Worm (Caenorhabditis elegans): ENCODE measurements around the gene gon-1.

gon-1 gene

ce11 chrIV:9977602-9978172, 24.5 kb upstream of the gon-1 start, which contains the start of gene dhp-2:
TSS of gene dhp-2 (plus strand) at chrIV:9978122.
- no peak for TF ChIP-seq F33H1.4 (GFP tag; IDR thresholded peaks at IDR 0.05)
- no peak for TF ChIP-seq nfya-1 (tag; optimal IDR thresholded peaks at IDR 0.05; ENCODE audit: borderline replicate concordance, insufficient read depth)

DNA sequence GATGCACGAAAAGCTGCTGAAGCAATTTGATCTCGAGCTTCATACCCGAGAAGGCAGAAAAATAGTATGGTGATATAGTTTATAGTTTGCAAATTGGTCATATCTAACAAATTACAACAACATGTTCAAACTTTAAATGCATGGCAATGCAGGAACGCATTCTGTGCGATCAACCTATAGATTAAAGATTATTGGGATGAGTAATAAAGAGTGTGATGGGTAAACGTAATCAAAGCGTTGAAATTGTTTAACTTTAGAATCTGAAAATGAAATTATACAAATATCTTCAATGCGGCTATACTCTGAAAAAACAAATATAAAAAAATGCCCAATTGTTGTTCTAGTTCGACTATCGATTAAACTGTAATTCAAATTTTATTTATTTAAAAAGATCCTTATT, 23.1 kb upstream of the gon-1 start, which contains the start of gene C47E12.14:
C47E12.14 (minus strand) TSS at position 101 of the 400 bp plus-strand sequence.
- no peak for TF ChIP-seq cebp-1 (GFP tag; IDR thresholded peaks at IDR 0.05)
- no peak for TF ChIP-seq cebp-1 (tag; optimal IDR thresholded peaks at IDR 0.05)
- TF ChIP-seq snpc-1.3 (tag; optimal IDR thresholded peaks at IDR 0.05; ENCODE audit: insufficient read depth), result no peak
- TF ChIP-seq F49E8.2 (tag; optimal IDR thresholded peaks at IDR 0.05; ENCODE audit: insufficient read depth), result no peak
- TF ChIP-seq zfh-2 (GFP tag; conservative IDR thresholded peaks at IDR 0.05), result no peak
- no peak for TF ChIP-seq mel-28 (tag; optimal IDR thresholded peaks at IDR 0.05; ENCODE audit: borderline replicate concordance)
- no peak for TF ChIP-seq Y56A3A.18 (GFP tag; IDR thresholded peaks at IDR 0.05)
- no peak for TF ChIP-seq cebp-2 (GFP tag; IDR thresholded peaks at IDR 0.05)
- TF ChIP-seq mcd-1 (GFP tag; IDR thresholded peaks at IDR 0.05), result no peak
- no peak for TF ChIP-seq snpc-4 (GFP tag; optimal IDR thresholded peaks at IDR 0.05)
- TF ChIP-seq snpc-4 (tag; optimal IDR thresholded peaks at IDR 0.05), result no peak
- TF ChIP-seq sptf-2 (GFP tag; optimal IDR thresholded peaks at IDR 0.05), result no peak
- TF ChIP-seq unc-62 (GFP tag; optimal IDR thresholded peaks at IDR 0.05), result no peak
- no peak for TF ChIP-seq B0019.2 (GFP tag; conservative IDR thresholded peaks at IDR 0.05)

- TF ChIP-seq ceh-91 (GFP tag; IDR thresholded peaks at IDR 0.05) (no peak), ceh-79 (tag; optimal IDR thresholded peaks at IDR 0.05) (no peak), ama-1 (optimal IDR thresholded peaks at IDR 0.05) (no peak), ama-1 (GFP tag; optimal IDR thresholded peaks at IDR 0.05) (no peak), snpc-1.3 (tag; optimal IDR thresholded peaks at IDR 0.05; ENCODE audit: insufficient read depth) (no peak), Y53G8AR.9 (GFP tag; conservative IDR thresholded peaks at IDR 0.05) (no peak), madf-3 (GFP tag; IDR thresholded peaks at IDR 0.05) (no peak), F52B5.7 (tag; optimal IDR thresholded peaks at IDR 0.05) (no peak), lin-54 (GFP tag; optimal IDR thresholded peaks at IDR 0.05) (no peak), tbp1 (GFP tag; optimal IDR thresholded peaks at IDR 0.05) (no peak), hmg-20 (GFP tag; IDR thresholded peaks at IDR 0.05) (no peak), hsf-1 (GFP tag; IDR thresholded peaks at IDR 0.05) (no peak), nhr-179 (tag; optimal IDR thresholded peaks at IDR 0.05) (no peak)
Measured at ce11 chrIV:9974392-9974791, 21.2 kb upstream of the gon-1 start, which contains the start of gene C47E12.9. TSS of gene C47E12.9 (plus strand) at chrIV:9974692.

DNA sequence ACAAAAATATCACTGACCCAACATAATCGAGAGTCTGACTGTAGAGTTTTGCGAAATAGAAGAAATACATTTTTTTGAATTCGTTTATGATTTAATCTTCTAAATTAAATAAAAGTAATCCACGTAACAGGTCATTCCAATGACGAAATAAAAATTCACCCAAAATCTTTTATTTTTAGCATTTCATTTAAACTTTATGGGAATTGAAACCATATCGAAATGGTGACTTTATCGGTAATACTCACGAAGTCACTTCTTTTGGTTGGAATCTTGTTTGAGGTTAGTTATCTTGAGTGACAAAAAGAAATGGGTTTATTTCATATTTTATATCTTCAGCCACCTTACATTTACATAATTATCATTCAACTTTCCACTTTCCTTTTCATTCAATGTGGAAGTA, 19.4 kb upstream of the gon-1 start, which contains the start of the genes C47E12.12 and C47E12.10:
C47E12.12 (minus strand) TSS at position 101 of the 400 bp plus-strand sequence.
C47E12.10 (plus strand) TSS at position 172 of the 400 bp plus-strand sequence.
- TF ChIP-seq F10E7.11 (tag; optimal IDR thresholded peaks at IDR 0.05), result no peak
- no peak for TF ChIP-seq ztf-18 (tag; optimal IDR thresholded peaks at IDR 0.05)
- TF ChIP-seq atf-7 (tag; optimal IDR thresholded peaks at IDR 0.05), result no peak
- no peak for TF ChIP-seq nfyb-1 (GFP tag; IDR thresholded peaks at IDR 0.05)

ce11 chrIV:9969081-9969480, 15.8 kb upstream of the gon-1 start, which contains the start of the genes kin-5 and C47E12.11:
TSS of gene kin-5 (minus strand) at chrIV:9969181.
TSS of gene C47E12.11 (plus strand) at chrIV:9969400.
- no peak for TF ChIP-seq pha-4 (tag; optimal IDR thresholded peaks at IDR 0.05)
- no peak for TF ChIP-seq K12H6.12 (tag; optimal IDR thresholded peaks at IDR 0.05)
- TF ChIP-seq madf-8 (GFP tag; conservative IDR thresholded peaks at IDR 0.05), result no peak
- no peak for TF ChIP-seq repo-1 (tag; optimal IDR thresholded peaks at IDR 0.05)
- no peak for TF ChIP-seq hsf-1 (GFP tag; IDR thresholded peaks at IDR 0.05)
- TF ChIP-seq mcd-1 (GFP tag; IDR thresholded peaks at IDR 0.05), result no peak
- TF ChIP-seq ceh-91 (GFP tag; IDR thresholded peaks at IDR 0.05), result no peak
- no peak for TF ChIP-seq rpc-1 (optimal IDR thresholded peaks at IDR 0.05)
- TF ChIP-seq rpc-1 (tag; optimal IDR thresholded peaks at IDR 0.05), result no peak
- no peak for TF ChIP-seq let-607 (tag; optimal IDR thresholded peaks at IDR 0.05)
- TF ChIP-seq F37B4.10 (GFP tag; IDR thresholded peaks at IDR 0.05), result no peak
- TF ChIP-seq mel-28 (tag; optimal IDR thresholded peaks at IDR 0.05; ENCODE audit: borderline replicate concordance), result no peak
